Worm (Caenorhabditis elegans) whole organism, young adult: ENCODE measurements around the gene F23H12.7.

Experiments
- B0019.2 ChIP-seq: fragments of 200-800 bp; sonication (Bioruptor generic); conservative IDR thresholded peaks from 2 replicates; pipeline ENCODE4 v1.3.6; 2022; ENCODE audit warnings: missing genetic modification reagents, missing genetic modification characterization, missing compliant biosample characterization
- D2030.7 ChIP-seq: fragments of 200-800 bp; sonication (Bioruptor generic); IDR thresholded peaks from 2 replicates; pipeline ENCODE4 v1.3.6; 2022; ENCODE audit warnings: missing genetic modification reagents, missing genetic modification characterization, missing compliant biosample characterization
- F37B4.10 ChIP-seq: fragments of 200-800 bp; sonication (Bioruptor generic); IDR thresholded peaks from 2 replicates; pipeline ENCODE4 v1.3.6; 2022; ENCODE audit warnings: missing genetic modification characterization, missing compliant biosample characterization
- F49E8.2 ChIP-seq: sonication (generic microtip); optimal IDR thresholded peaks from 3 replicates; lab custom pipeline; 2017; ENCODE audit warnings: missing genetic modification characterization, mild to moderate bottlenecking, missing compliant biosample characterization, antibody characterized with exemption, moderate library complexity; ENCODE audit not compliant: insufficient read depth
- K11D2.4 ChIP-seq: fragments of 200-800 bp; sonication (Bioruptor generic); IDR thresholded peaks from 2 replicates; pipeline ENCODE4 v1.3.6; 2022; ENCODE audit warnings: missing genetic modification reagents, missing genetic modification characterization, missing compliant biosample characterization
- T26A5.8 ChIP-seq: sonication (generic microtip); optimal IDR thresholded peaks from 2 replicates; lab custom pipeline; 2016; ENCODE audit warnings: missing genetic modification characterization, missing compliant biosample characterization
- ZK185.1 ChIP-seq: sonication (generic microtip); optimal IDR thresholded peaks from 2 replicates; lab custom pipeline; 2016; ENCODE audit warnings: mild to moderate bottlenecking, missing genetic modification characterization, missing compliant biosample characterization; ENCODE audit not compliant: poor library complexity, severe bottlenecking
- attf-3 ChIP-seq: fragments of 200-800 bp; sonication (Bioruptor generic); conservative IDR thresholded peaks from 2 replicates; pipeline ENCODE4 v1.3.6; 2022; ENCODE audit warnings: missing genetic modification reagents, missing genetic modification characterization, missing compliant biosample characterization
- cebp-1 ChIP-seq, 2 experiments: fragments of 200-800 bp in 1 of 2; sonication (Bioruptor generic) in 1 of 2; sonication (generic microtip) in 1 of 2; IDR thresholded peaks in 1 of 2; optimal IDR thresholded peaks in 1 of 2; 2 replicates each; pipeline versions ENCODE4 v1.3.6 to Lab custom; 2017 to 2022; ENCODE audit warnings: missing compliant biosample characterization in 2 of 2, missing genetic modification characterization in 2 of 2, mild to moderate bottlenecking in 1 of 2, missing genetic modification reagents in 1 of 2, moderate library complexity in 1 of 2
- dox-1 ChIP-seq: fragments of 200-800 bp; sonication (Bioruptor generic); IDR thresholded peaks from 2 replicates; pipeline ENCODE4 v1.3.6; 2022; ENCODE audit warnings: missing genetic modification reagents, missing genetic modification characterization, missing compliant biosample characterization
- dpff-1 ChIP-seq: sonication (generic microtip); optimal IDR thresholded peaks from 2 replicates; lab custom pipeline; 2017; ENCODE audit warnings: mild to moderate bottlenecking, missing genetic modification characterization, missing compliant biosample characterization
- dpl-1 ChIP-seq: fragments of 150-350 bp; optimal IDR thresholded peaks from 2 replicates; lab custom pipeline; 2014; ENCODE audit warnings: missing biosample characterization, missing genetic modification reagents, missing genetic modification characterization
- efl-1 ChIP-seq: fragments of 150-350 bp; optimal IDR thresholded peaks from 2 replicates; lab custom pipeline; 2014; ENCODE audit warnings: missing biosample characterization, missing genetic modification reagents, missing genetic modification characterization
- egl-18 ChIP-seq: fragments of 200-800 bp; sonication (Bioruptor generic); IDR thresholded peaks from 2 replicates; pipeline ENCODE4 v1.3.6; 2022; ENCODE audit warnings: missing genetic modification reagents, missing genetic modification characterization, missing compliant biosample characterization
- egrh-3 ChIP-seq: fragments of 200-800 bp; sonication (Bioruptor generic); IDR thresholded peaks from 2 replicates; pipeline ENCODE4 v1.3.6; 2022; ENCODE audit warnings: missing genetic modification reagents, missing genetic modification characterization, missing compliant biosample characterization
- ekl-4 ChIP-seq: fragments of 200-800 bp; sonication (Bioruptor generic); IDR thresholded peaks from 2 replicates; pipeline ENCODE4 v1.3.6; 2022; ENCODE audit warnings: missing genetic modification reagents, missing genetic modification characterization, missing compliant biosample characterization
- ets-4 ChIP-seq: fragments of 200-800 bp; sonication (Bioruptor generic); optimal IDR thresholded peaks from 2 replicates; lab custom pipeline; 2018; ENCODE audit warnings: mild to moderate bottlenecking, missing genetic modification characterization, missing compliant biosample characterization
- hmg-1.2 ChIP-seq: fragments of 200-800 bp; sonication (Bioruptor generic); IDR thresholded peaks from 2 replicates; pipeline ENCODE4 v1.3.6; 2022; ENCODE audit warnings: missing genetic modification reagents, missing genetic modification characterization, missing compliant biosample characterization
- hsf-1 ChIP-seq: fragments of 200-800 bp; sonication (Bioruptor generic); IDR thresholded peaks from 2 replicates; pipeline ENCODE4 v1.3.6; 2022; ENCODE audit warnings: missing genetic modification reagents, missing genetic modification characterization, missing compliant biosample characterization
- lin-54 ChIP-seq: fragments of 200-800 bp; sonication (Bioruptor generic); optimal IDR thresholded peaks from 2 replicates; lab custom pipeline; 2018; ENCODE audit warnings: mild to moderate bottlenecking, missing genetic modification characterization, missing compliant biosample characterization
- lir-1 ChIP-seq: fragments of 200-800 bp; sonication (Bioruptor generic); conservative IDR thresholded peaks from 2 replicates; pipeline ENCODE4 v1.3.6; 2022; ENCODE audit warnings: missing genetic modification reagents, missing genetic modification characterization, missing compliant biosample characterization
- madf-10 ChIP-seq: sonication (generic microtip); optimal IDR thresholded peaks from 2 replicates; lab custom pipeline; 2016; ENCODE audit warnings: mild to moderate bottlenecking, missing genetic modification characterization, missing compliant biosample characterization
- madf-6 ChIP-seq: fragments of 200-800 bp; sonication (Bioruptor generic); IDR thresholded peaks from 2 replicates; pipeline ENCODE4 v1.3.6; 2022; ENCODE audit warnings: missing genetic modification reagents, missing genetic modification characterization, missing compliant biosample characterization
- madf-8 ChIP-seq: fragments of 200-800 bp; sonication (Bioruptor generic); conservative IDR thresholded peaks from 2 replicates; pipeline ENCODE4 v1.3.6; 2022; ENCODE audit warnings: missing genetic modification reagents, missing genetic modification characterization, missing compliant biosample characterization
- nhr-179 ChIP-seq: sonication (generic microtip); optimal IDR thresholded peaks from 2 replicates; lab custom pipeline; 2016; ENCODE audit warnings: mild to moderate bottlenecking, missing genetic modification characterization, missing compliant biosample characterization
- nhr-80 ChIP-seq: sonication (generic microtip); optimal IDR thresholded peaks from 2 replicates; lab custom pipeline; 2016; ENCODE audit warnings: missing genetic modification characterization, missing compliant biosample characterization
- rec-8 ChIP-seq, 2 experiments: sonication (generic microtip); optimal IDR thresholded peaks; 2 replicates each; lab custom pipeline; 2016; ENCODE audit warnings: mild to moderate bottlenecking in 2 of 2, missing genetic modification characterization in 2 of 2, missing genetic modification reagents in 2 of 2, missing genotype in 2 of 2, missing biosample characterization in 1 of 2, missing compliant biosample characterization in 1 of 2, moderate library complexity in 1 of 2
- sdz-38 ChIP-seq: sonication (generic microtip); optimal IDR thresholded peaks from 2 replicates; lab custom pipeline; 2016; ENCODE audit warnings: missing genotype, missing genetic modification characterization, missing compliant biosample characterization
- sea-2 ChIP-seq: fragments of 200-800 bp; sonication (Bioruptor generic); IDR thresholded peaks from 2 replicates; pipeline ENCODE4 v1.3.6; 2022; ENCODE audit warnings: missing genetic modification characterization, missing compliant biosample characterization
- tlf-1 ChIP-seq: fragments of 200-800 bp; sonication (Bioruptor generic); optimal IDR thresholded peaks from 2 replicates; lab custom pipeline; 2018; ENCODE audit warnings: mild to moderate bottlenecking, missing genetic modification characterization, missing compliant biosample characterization
- ztf-18 ChIP-seq: sonication (generic microtip); optimal IDR thresholded peaks from 2 replicates; lab custom pipeline; 2016; ENCODE audit warnings: missing genotype, mild to moderate bottlenecking, missing genetic modification characterization, missing compliant biosample characterization
- ztf-26 ChIP-seq: sonication (generic microtip); optimal IDR thresholded peaks from 2 replicates; lab custom pipeline; 2017; ENCODE audit warnings: missing genetic modification characterization, missing compliant biosample characterization
- ztf-28 ChIP-seq: fragments of 200-800 bp; sonication (Bioruptor generic); IDR thresholded peaks from 2 replicates; pipeline ENCODE4 v1.3.6; 2022; ENCODE audit warnings: missing genetic modification reagents, missing genetic modification characterization, missing compliant biosample characterization
- ztf-3 ChIP-seq: fragments of 200-800 bp; sonication (Bioruptor generic); optimal IDR thresholded peaks from 2 replicates; lab custom pipeline; 2018; ENCODE audit warnings: mild to moderate bottlenecking, missing genetic modification characterization, missing compliant biosample characterization

F23H12.7 gene

ce11 chrV:12354193-12354830 is 17.2 kb upstream of the F23H12.7 start:
- TF ChIP-seq K11D2.4 (GFP tag; lab: Robert Waterston, UW) (no peak), hmg-1.2 (GFP tag; lab: Robert Waterston, UW) (no peak), madf-8 (GFP tag; lab: Robert Waterston, UW) (no peak), efl-1 (GFP tag; lab: Kevin White, UChicago) (no peak), ZK185.1 (tag; lab: Kevin White, UChicago) (no peak), F49E8.2 (tag; lab: Kevin White, UChicago) (no peak), T26A5.8 (no peak), sdz-38 (tag; lab: Kevin White, UChicago) (no peak), hsf-1 (GFP tag; lab: Robert Waterston, UW) (no peak), nhr-80 (tag; lab: Kevin White, UChicago) (no peak)

- no peak for TF ChIP-seq cebp-1 (GFP tag; IDR thresholded peaks at IDR 0.05; lab: Robert Waterston, UW)
- TF ChIP-seq cebp-1 (tag; optimal IDR thresholded peaks at IDR 0.05; lab: Kevin White, UChicago): no peak
- TF ChIP-seq ztf-18 (tag; lab: Kevin White, UChicago): no peak
- TF ChIP-seq hsf-1 (GFP tag; lab: Robert Waterston, UW): no peak
- no peak for TF ChIP-seq ekl-4
- TF ChIP-seq tlf-1 (GFP tag; lab: Kevin White, UChicago): no peak
- TF ChIP-seq madf-6 (GFP tag; lab: Robert Waterston, UW): no peak
- TF ChIP-seq ZK185.1 (tag; lab: Kevin White, UChicago): no peak
These were observed 13.9 kb upstream of the F23H12.7 start for ce11 chrV:12357632-12358031.

ce11 chrV:12358347-12358746 is 13.1 kb upstream of the F23H12.7 start, which contains the start of gene F23H12.5:
TSS of gene F23H12.5 (plus strand) at chrV:12358647.
- no peak for TF ChIP-seq ekl-4
- no peak for TF ChIP-seq nhr-179 (tag; lab: Kevin White, UChicago)
- no peak for TF ChIP-seq egl-18 (GFP tag; lab: Robert Waterston, UW)
- TF ChIP-seq ztf-18 (tag; lab: Kevin White, UChicago): no peak
- no peak for TF ChIP-seq lir-1 (GFP tag; lab: Robert Waterston, UW)
- no peak for TF ChIP-seq rec-8 (tag; optimal IDR thresholded peaks at IDR 0.05; lab: Kevin White, UChicago)
- TF ChIP-seq attf-3 (GFP tag; lab: Robert Waterston, UW): no peak
- TF ChIP-seq lin-54: no peak
- TF ChIP-seq sea-2: no peak
- TF ChIP-seq D2030.7 (GFP tag; lab: Robert Waterston, UW): no peak
- no peak for TF ChIP-seq F37B4.10 (GFP tag; lab: Robert Waterston, UW)
- no peak for TF ChIP-seq B0019.2 (GFP tag; lab: Robert Waterston, UW)
- TF ChIP-seq dpl-1 (GFP tag; lab: Kevin White, UChicago): no peak
- no peak for TF ChIP-seq egrh-3 (GFP tag; lab: Robert Waterston, UW)
- no peak for TF ChIP-seq ztf-28 (GFP tag; lab: Robert Waterston, UW)

- no peak for TF ChIP-seq dpff-1 (tag; lab: Kevin White, UChicago)
- TF ChIP-seq egl-18 (GFP tag; lab: Robert Waterston, UW): no peak
- no peak for TF ChIP-seq dox-1 (GFP tag; lab: Robert Waterston, UW)
- no peak for TF ChIP-seq ztf-26 (tag; lab: Kevin White, UChicago)
- no peak for TF ChIP-seq madf-10
- no peak for TF ChIP-seq ztf-3 (GFP tag; lab: Kevin White, UChicago)
- TF ChIP-seq ets-4: no peak
These were observed 9.8 kb upstream of the F23H12.7 start, which contains the start of gene fipr-1 for ce11 chrV:12361644-12362043. TSS of gene fipr-1 (minus strand) at chrV:12361744.
